Fruit fly (Drosophila melanogaster): ENCODE results near the gene CG32706.

DNA sequence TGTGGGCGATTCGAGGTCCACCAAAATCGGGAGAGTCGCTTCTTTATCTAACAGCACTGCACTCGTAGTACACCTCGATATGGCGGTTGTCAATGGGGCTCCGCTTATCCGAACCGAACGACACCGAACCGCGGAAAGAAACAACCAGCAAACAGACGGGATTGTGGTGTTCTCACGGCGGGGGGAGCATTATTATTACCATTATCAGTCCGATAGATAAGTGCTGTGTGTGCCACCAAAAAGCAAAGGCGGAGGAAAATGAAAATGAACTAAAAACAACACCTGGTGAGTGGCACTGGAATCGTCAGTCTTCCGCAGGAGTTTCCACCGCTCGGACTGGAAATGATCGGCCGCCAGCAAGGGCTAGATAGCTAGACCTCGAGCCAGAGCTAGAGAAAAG, 21.5 kb downstream of the CG32706 start, which contains the start of gene AP-1gamma:
- TF ChIP-seq CG6854 (GFP tag; optimal IDR thresholded peaks at IDR 0.05) = no peak
- TF ChIP-seq salr (GFP tag; optimal IDR thresholded peaks at IDR 0.05) = no peak
- TF ChIP-seq esn (GFP tag; optimal IDR thresholded peaks at IDR 0.05) = no peak
- no peak for TF ChIP-seq CG16779 (tag; optimal IDR thresholded peaks at IDR 0.05)
- TF ChIP-seq CG11902 (GFP tag; optimal IDR thresholded peaks at IDR 0.05) = no peak

Data from whole organism, prepupa.